Worm (Caenorhabditis elegans) whole organism, L1 larva: ENCODE data around the gene best-1.

ENCODE experiments used
- blmp-1 ChIP-seq: fragments of 150-350 bp; optimal IDR thresholded peaks from 2 replicates; lab custom pipeline; 2014; ENCODE audit warnings: missing biosample characterization, missing genetic modification characterization
- ceh-82 ChIP-seq, 3 experiments: fragments of 150-350 bp in 1 of 3; sonication (generic microtip) in 2 of 3; optimal IDR thresholded peaks; 2 replicates each; lab custom pipeline; 2014 to 2017; ENCODE audit warnings: missing biosample characterization in 3 of 3, missing genetic modification characterization in 3 of 3
- elt-3 ChIP-seq, 6 experiments: fragments of 150-350 bp in 1 of 6; sonication (generic microtip); optimal IDR thresholded peaks; 2 replicates each; lab custom pipeline; 2017 to 2018; ENCODE audit warnings: missing biosample characterization in 6 of 6, missing genetic modification characterization in 6 of 6, inconsistent platforms in 1 of 6
- fkh-4 ChIP-seq: sonication (generic microtip); optimal IDR thresholded peaks from 2 replicates; lab custom pipeline; 2016; ENCODE audit warnings: missing compliant biosample characterization, missing genetic modification characterization, borderline replicate concordance
- jun-1 ChIP-seq: fragments of 150-350 bp; optimal IDR thresholded peaks from 2 replicates; lab custom pipeline; 2014; ENCODE audit warnings: missing biosample characterization, missing genetic modification reagents, missing genetic modification characterization
- lin-35 ChIP-seq, 2 experiments: fragments of 150-350 bp; optimal IDR thresholded peaks; 2 replicates each; lab custom pipeline; 2014; ENCODE audit warnings: missing biosample characterization in 2 of 2, missing genetic modification characterization in 2 of 2, missing genetic modification reagents in 2 of 2
- lir-3 ChIP-seq: sonication (generic microtip); optimal IDR thresholded peaks from 2 replicates; lab custom pipeline; 2016; ENCODE audit warnings: mild to moderate bottlenecking, missing genetic modification characterization, moderate library complexity, missing compliant biosample characterization; ENCODE audit not compliant: poor library complexity
- mep-1 ChIP-seq: fragments of 150-350 bp; optimal IDR thresholded peaks from 2 replicates; lab custom pipeline; 2014; ENCODE audit warnings: missing biosample characterization, missing genetic modification characterization
- nhr-237 ChIP-seq: fragments of 150-350 bp; optimal IDR thresholded peaks from 2 replicates; lab custom pipeline; 2014; ENCODE audit warnings: missing biosample characterization, missing genetic modification characterization
- nhr-77 ChIP-seq: fragments of 150-350 bp; optimal IDR thresholded peaks from 2 replicates; lab custom pipeline; 2014; ENCODE audit warnings: missing biosample characterization, missing genetic modification characterization
- skn-1 ChIP-seq: fragments of 150-350 bp; optimal IDR thresholded peaks from 2 replicates; lab custom pipeline; 2014; ENCODE audit warnings: missing biosample characterization, missing genetic modification characterization
- vab-15 ChIP-seq: sonication (generic microtip); optimal IDR thresholded peaks from 2 replicates; lab custom pipeline; 2017; ENCODE audit warnings: missing genotype, mild to moderate bottlenecking, missing genetic modification characterization, missing compliant biosample characterization
- ztf-11 ChIP-seq, 2 experiments: sonication (generic microtip); optimal IDR thresholded peaks; 2 replicates each; lab custom pipeline; 2016 to 2017; ENCODE audit warnings: missing genetic modification characterization in 2 of 2, missing biosample characterization in 1 of 2, missing compliant biosample characterization in 1 of 2

DNA sequence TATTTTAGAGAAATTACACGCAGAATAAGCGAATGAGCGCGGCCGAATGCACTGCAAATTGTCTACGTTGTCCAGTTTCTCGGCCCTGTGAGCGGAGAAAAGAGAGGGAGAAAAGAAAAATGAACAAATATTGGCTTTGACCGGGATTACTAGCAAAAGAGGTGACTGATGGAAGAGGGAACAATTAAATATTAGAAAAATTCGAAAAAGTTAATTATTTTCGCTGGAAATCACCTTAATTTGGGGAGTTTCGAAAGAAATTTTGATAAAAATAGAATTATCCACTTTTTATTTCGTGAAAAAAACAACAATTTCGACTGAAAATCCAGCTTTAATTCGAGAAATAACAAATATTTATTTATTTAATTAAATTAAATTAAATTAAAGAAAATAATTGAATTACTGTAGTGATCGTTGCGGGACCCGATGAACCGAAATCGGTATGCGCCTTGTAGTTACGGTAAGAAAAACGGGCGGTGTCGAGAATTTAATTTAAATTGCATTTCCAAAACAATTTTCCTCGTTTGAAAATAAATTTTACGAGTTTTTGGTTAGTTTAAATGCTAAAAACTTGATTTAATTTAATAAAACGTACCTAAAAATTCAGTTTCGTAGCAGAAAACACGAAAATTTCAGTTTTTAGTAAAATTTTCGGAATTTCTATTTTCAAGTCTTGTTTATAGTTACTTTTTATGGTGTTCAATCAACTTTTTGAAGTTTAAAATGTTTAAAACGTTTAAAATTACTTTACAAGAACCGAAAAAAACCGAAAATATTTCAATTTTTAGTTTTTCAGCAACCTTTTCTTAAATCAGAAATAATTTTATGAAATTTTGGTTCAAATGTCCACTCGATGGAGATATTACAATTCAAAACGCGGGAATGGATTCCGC is 45.1 kb upstream of the best-1 start, which contains the start of the genes crld-1 and msh-5:
- TF ChIP-seq elt-3 (tag; optimal IDR thresholded peaks at IDR 0.05; lab: Kevin White, UChicago), result no peak
- TF ChIP-seq nhr-237, result no peak
- no peak for TF ChIP-seq nhr-77 (tag; lab: Kevin White, UChicago)
- no peak for TF ChIP-seq lir-3 (tag; lab: Kevin White, UChicago)
- no peak for TF ChIP-seq skn-1 (tag; lab: Kevin White, UChicago)
- TF ChIP-seq ztf-11 (tag; optimal IDR thresholded peaks at IDR 0.05; lab: Kevin White, UChicago), result no peak
- no peak for TF ChIP-seq vab-15
- TF ChIP-seq jun-1, result no peak
- TF ChIP-seq mep-1 (tag; lab: Kevin White, UChicago), result no peak
- no peak for TF ChIP-seq ceh-82 (tag; optimal IDR thresholded peaks at IDR 0.05; lab: Kevin White, UChicago)
- TF ChIP-seq fkh-4 (tag; lab: Kevin White, UChicago), result no peak
- TF ChIP-seq blmp-1 (tag; lab: Kevin White, UChicago), result no peak
- peak in 1 of 2 experiments; percentile 21 for TF ChIP-seq lin-35 (GFP tag; optimal IDR thresholded peaks at IDR 0.05; lab: Kevin White, UChicago)
